Fruit fly (Drosophila melanogaster): ENCODE measurements around the gene Npc2c.

Npc2c gene

DNA sequence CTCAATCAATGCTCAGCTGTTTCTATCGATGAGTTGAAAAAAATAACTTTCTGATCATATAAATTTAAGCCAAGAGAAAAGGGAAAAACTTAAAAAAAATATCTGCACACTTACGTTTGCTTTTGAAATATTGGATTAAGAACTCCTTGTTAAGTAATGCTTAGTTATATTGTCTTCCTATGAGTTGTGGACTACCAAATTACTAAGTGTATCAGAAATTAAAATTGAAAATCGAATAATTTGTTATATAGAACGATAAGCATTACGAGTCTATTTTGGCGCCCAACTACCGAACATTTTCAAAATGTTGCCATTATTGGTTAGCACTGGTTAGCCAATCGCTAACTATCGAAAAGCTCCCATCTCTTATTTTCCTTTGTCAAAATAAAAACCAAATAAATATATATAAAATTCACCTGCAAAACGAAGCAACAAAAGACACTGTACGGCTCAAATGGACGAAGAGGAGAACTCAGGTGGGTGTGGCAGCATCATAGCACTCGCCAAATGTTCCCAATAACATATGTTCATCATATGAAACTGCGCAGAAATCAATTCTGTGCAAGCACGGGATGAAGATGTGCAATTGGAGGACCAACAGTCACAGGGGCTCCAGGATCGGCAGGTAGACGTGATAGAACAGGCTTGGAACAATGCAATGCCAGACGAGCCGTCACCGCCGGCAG lies 11.1 kb upstream of the Npc2c start, which contains the start of gene ohgt (continued):
- peak; percentile 29; the same call in 1 of the 2 replicates for TF ChIP-seq amos (GFP tag; IDR thresholded peaks at IDR 0.05; ENCODE audit: partially characterized antibody)
- no peak for TF ChIP-seq pfk (GFP tag; optimal IDR thresholded peaks at IDR 0.05)
- no peak for TF ChIP-seq kah (GFP tag; optimal IDR thresholded peaks at IDR 0.05)
- peak; percentile 38 for TF ChIP-seq lilli (GFP tag; optimal IDR thresholded peaks at IDR 0.05)
- TF ChIP-seq CG12299 (tag; optimal IDR thresholded peaks at IDR 0.05): no peak
- peak; percentile 73 for TF ChIP-seq CG2116 (GFP tag; optimal IDR thresholded peaks at IDR 0.05)
- TF ChIP-seq CG9609 (GFP tag; optimal IDR thresholded peaks at IDR 0.05): no peak
- no peak for TF ChIP-seq wek (GFP tag; optimal IDR thresholded peaks at IDR 0.05)
- TF ChIP-seq NC2β (GFP tag; optimal IDR thresholded peaks at IDR 0.05): no peak
- no peak for TF ChIP-seq exex (tag; optimal IDR thresholded peaks at IDR 0.05)
- TF ChIP-seq CG10462 (GFP tag; optimal IDR thresholded peaks at IDR 0.05): no peak
- TF ChIP-seq CG4617 (GFP tag; optimal IDR thresholded peaks at IDR 0.05; ENCODE audit: borderline replicate concordance): peak; percentile 63
- TF ChIP-seq Ets65A (GFP tag): peak; percentile 27
- no peak for TF ChIP-seq CG4404 (GFP tag; IDR thresholded peaks at IDR 0.05)
- no peak for TF ChIP-seq tx (GFP tag; optimal IDR thresholded peaks at IDR 0.05)
- TF ChIP-seq hkb (optimal IDR thresholded peaks at IDR 0.05): no peak
- no peak for TF ChIP-seq hkb (GFP tag; IDR thresholded peaks at IDR 0.05)
- TF ChIP-seq CG16813 (GFP tag; IDR thresholded peaks at IDR 0.05; ENCODE audit: partially characterized antibody): peak; percentile 49; the same call in 1 of the 3 replicates
- no peak for TF ChIP-seq HLH54F (GFP tag; optimal IDR thresholded peaks at IDR 0.05)
- no peak for TF ChIP-seq CG1647 (GFP tag; optimal IDR thresholded peaks at IDR 0.05)
- no peak for TF ChIP-seq CG10543 (GFP tag; optimal IDR thresholded peaks at IDR 0.05)
- TF ChIP-seq CG31365 (tag; optimal IDR thresholded peaks at IDR 0.05): no peak
- no peak for TF ChIP-seq NK7.1 (GFP tag; optimal IDR thresholded peaks at IDR 0.05)
- TF ChIP-seq TFAM (GFP tag; optimal IDR thresholded peaks at IDR 0.05): no peak
- no peak for TF ChIP-seq jumu (GFP tag; optimal IDR thresholded peaks at IDR 0.05)
- peak; percentile 29 for TF ChIP-seq Myb (GFP tag; optimal IDR thresholded peaks at IDR 0.05)
- TF ChIP-seq Lhr (GFP tag; optimal IDR thresholded peaks at IDR 0.05): peak; percentile 22
- no peak for TF ChIP-seq C15 (GFP tag; IDR thresholded peaks at IDR 0.05)
- TF ChIP-seq CG34224 (GFP tag; IDR thresholded peaks at IDR 0.05; ENCODE audit: partially characterized antibody): peak; percentile 33; the same call in 2 of the 3 replicates
- peak; percentile 78 for TF ChIP-seq Sry-δ (GFP tag; optimal IDR thresholded peaks at IDR 0.05)
- TF ChIP-seq hb (GFP tag; IDR thresholded peaks at IDR 0.05; ENCODE audit: partially characterized antibody): no peak
- TF ChIP-seq Ravus (GFP tag; IDR thresholded peaks at IDR 0.05): no peak
- TF ChIP-seq gce (GFP tag; IDR thresholded peaks at IDR 0.05): no peak
- TF ChIP-seq nerfin-1 (tag; optimal IDR thresholded peaks at IDR 0.05): peak; percentile 8
- no peak for TF ChIP-seq stwl (tag; optimal IDR thresholded peaks at IDR 0.05)
- no peak for TF ChIP-seq Side (GFP tag; optimal IDR thresholded peaks at IDR 0.05)
- no peak for TF ChIP-seq CG10366 (GFP tag; IDR thresholded peaks at IDR 0.05)
- no peak for TF ChIP-seq Ssrp (tag; optimal IDR thresholded peaks at IDR 0.05)
- TF ChIP-seq CG11560 (tag; IDR thresholded peaks at IDR 0.05): no peak
- TF ChIP-seq CG11085 (GFP tag; IDR thresholded peaks at IDR 0.05): no peak
- TF ChIP-seq CG7928 (GFP tag; optimal IDR thresholded peaks at IDR 0.05): no peak
- no peak for TF ChIP-seq Deaf1 (tag; optimal IDR thresholded peaks at IDR 0.05)
- no peak for TF ChIP-seq ERR (GFP tag; optimal IDR thresholded peaks at IDR 0.05)
- TF ChIP-seq CG8359 (GFP tag; optimal IDR thresholded peaks at IDR 0.05; ENCODE audit: borderline replicate concordance): no peak
- no peak for TF ChIP-seq h (optimal IDR thresholded peaks at IDR 0.05)
- peak; percentile 38 for TF ChIP-seq CG12391 (tag; optimal IDR thresholded peaks at IDR 0.05)
- no peak for TF ChIP-seq CG15011 (GFP tag; optimal IDR thresholded peaks at IDR 0.05)
- peak; percentile 32 for TF ChIP-seq Mad (GFP tag; optimal IDR thresholded peaks at IDR 0.05)
- TF ChIP-seq BEAF-32 (GFP tag; optimal IDR thresholded peaks at IDR 0.05): peak; percentile 57
- TF ChIP-seq Dip2 (GFP tag; IDR thresholded peaks at IDR 0.05): no peak
- TF ChIP-seq Elba2 (GFP tag; optimal IDR thresholded peaks at IDR 0.05): no peak

All from whole organism, embryonic.